Fruit fly (Drosophila melanogaster): ENCODE measurements around the gene CG11815.

CG11815 gene

DNA sequence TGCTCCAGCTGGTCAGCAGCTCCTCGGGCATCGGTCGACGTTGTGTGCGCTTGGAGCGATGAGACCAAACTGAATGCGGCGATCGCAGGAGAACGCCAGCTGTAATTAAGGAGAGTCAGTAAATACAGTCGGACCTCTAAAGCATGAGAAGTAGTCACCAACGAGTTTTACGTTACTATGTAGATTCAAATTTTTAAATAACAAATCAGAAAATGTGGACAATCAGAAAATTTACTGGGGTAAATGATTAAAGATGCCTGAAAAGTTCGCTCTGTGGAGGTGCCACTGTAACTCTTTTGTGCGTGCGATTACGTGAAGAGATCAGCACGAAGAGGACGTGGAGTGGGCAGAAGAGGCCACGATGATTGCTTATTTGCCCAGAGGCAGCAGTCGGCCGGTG is 8.0 kb downstream of the CG11815 start, which contains the start of gene SCOT (continued):
- TF ChIP-seq lmd (GFP tag; IDR thresholded peaks at IDR 0.05) (peak; percentile 82), Dfd (GFP tag; optimal IDR thresholded peaks at IDR 0.05) (no peak), exex (tag; optimal IDR thresholded peaks at IDR 0.05) (no peak), CG12219 (GFP tag; optimal IDR thresholded peaks at IDR 0.05) (peak; percentile 75), CG1233 (GFP tag; optimal IDR thresholded peaks at IDR 0.05) (no peak), CG18619 (GFP tag; optimal IDR thresholded peaks at IDR 0.05) (peak; percentile 18), CG6272 (GFP tag; IDR thresholded peaks at IDR 0.05) (peak; percentile 50; the same call in 1 of the 2 replicates), seq (GFP tag; IDR thresholded peaks at IDR 0.05) (peak; percentile 78), CG2712 (tag; optimal IDR thresholded peaks at IDR 0.05) (no peak), CG17802 (tag; optimal IDR thresholded peaks at IDR 0.05) (peak; percentile 51), grau (tag; optimal IDR thresholded peaks at IDR 0.05) (peak; percentile 95), CTCF (GFP tag; optimal IDR thresholded peaks at IDR 0.05) (no peak), CG16815 (GFP tag; optimal IDR thresholded peaks at IDR 0.05) (peak; percentile 41), sens (GFP tag) (peak; percentile 97), NK7.1 (GFP tag; optimal IDR thresholded peaks at IDR 0.05) (peak; percentile 3), CG11560 (tag; IDR thresholded peaks at IDR 0.05) (peak; percentile 66; the same call in 2 of the 3 replicates), her (GFP tag; optimal IDR thresholded peaks at IDR 0.05) (no peak), CG10209 (GFP tag; optimal IDR thresholded peaks at IDR 0.05) (peak; percentile 66), CG13296 (GFP tag; optimal IDR thresholded peaks at IDR 0.05) (no peak), CG10366 (GFP tag; IDR thresholded peaks at IDR 0.05) (peak; percentile 80), bowl (GFP tag; IDR thresholded peaks at IDR 0.05) (peak; percentile 66), schlank (tag; optimal IDR thresholded peaks at IDR 0.05) (no peak), CG11504 (tag; optimal IDR thresholded peaks at IDR 0.05) (no peak), CG6654 (GFP tag; optimal IDR thresholded peaks at IDR 0.05) (peak; percentile 21), sob (GFP tag; IDR thresholded peaks at IDR 0.05) (peak; percentile 76), CG1832 (GFP tag; optimal IDR thresholded peaks at IDR 0.05) (no peak), CG1529 (GFP tag; optimal IDR thresholded peaks at IDR 0.05) (peak; percentile 43), CG9817 (tag; optimal IDR thresholded peaks at IDR 0.05) (peak; percentile 52), CG12769 (tag; optimal IDR thresholded peaks at IDR 0.05) (no peak), CG3995 (GFP tag; optimal IDR thresholded peaks at IDR 0.05) (no peak), chif (GFP tag; optimal IDR thresholded peaks at IDR 0.05) (peak; percentile 66 to 70), NfI (GFP tag; optimal IDR thresholded peaks at IDR 0.05) (peak; percentile 67), CG4282 (GFP tag; optimal IDR thresholded peaks at IDR 0.05) (peak; percentile 57), slbo (GFP tag; IDR thresholded peaks at IDR 0.05) (peak; percentile 67), CG1647 (GFP tag; optimal IDR thresholded peaks at IDR 0.05) (peak; percentile 18), CG13424 (tag; optimal IDR thresholded peaks at IDR 0.05) (peak; percentile 82), Awh (GFP tag; IDR thresholded peaks at IDR 0.05) (peak; percentile 82), Fer1 (GFP tag; optimal IDR thresholded peaks at IDR 0.05) (no peak), lilli (GFP tag; optimal IDR thresholded peaks at IDR 0.05) (no peak), ato (GFP tag; IDR thresholded peaks at IDR 0.05; ENCODE audit: partially characterized antibody) (no peak), B-H2 (GFP tag; optimal IDR thresholded peaks at IDR 0.05) (no peak), Dll (GFP tag; IDR thresholded peaks at IDR 0.05; ENCODE audit: partially characterized antibody) (no peak), vnd (GFP tag; IDR thresholded peaks at IDR 0.05; ENCODE audit: partially characterized antibody) (no peak), luna (GFP tag; optimal IDR thresholded peaks at IDR 0.05) (no peak), CG10321 (GFP tag; IDR thresholded peaks at IDR 0.05) (peak; percentile 47; the same call in 1 of the 2 replicates), yki (optimal IDR thresholded peaks at IDR 0.05) (no peak), crc (GFP tag; optimal IDR thresholded peaks at IDR 0.05) (peak; percentile 15), CG11696 (GFP tag; IDR thresholded peaks at IDR 0.05) (peak; percentile 73), sim (GFP tag; IDR thresholded peaks at IDR 0.05) (peak; percentile 57; the same call in 1 of the 2 replicates), CG9609 (GFP tag; optimal IDR thresholded peaks at IDR 0.05) (peak; percentile 51), hkb (optimal IDR thresholded peaks at IDR 0.05) (no peak), hkb (GFP tag; IDR thresholded peaks at IDR 0.05) (peak; percentile 85), gsb (GFP tag; IDR thresholded peaks at IDR 0.05) (peak; percentile 45)
